Worm (Caenorhabditis elegans) whole organism, young adult: Measurements from ENCODE around the gene dpy-10.

Source experiments
- F22D6.2 ChIP-seq: sonication (generic microtip); optimal IDR thresholded peaks from 2 replicates; lab custom pipeline; 2016; ENCODE audit warnings: mild to moderate bottlenecking, missing genetic modification characterization, missing compliant biosample characterization
- Y95B8A.8 ChIP-seq: fragments of 200-800 bp; sonication (Bioruptor generic); IDR thresholded peaks from 2 replicates; pipeline ENCODE4 v1.3.6; 2022; ENCODE audit warnings: missing genetic modification reagents, missing genetic modification characterization, missing compliant biosample characterization
- ama-1 ChIP-seq, 3 experiments: fragments of 150-350 bp in 1 of 3; sonication (generic microtip) in 2 of 3; optimal IDR thresholded peaks; 2 replicates each; lab custom pipeline; 2014 to 2018; ENCODE audit warnings: missing biosample characterization in 2 of 3, missing genetic modification characterization in 2 of 3, missing genetic modification reagents in 2 of 3
- athp-1 ChIP-seq: sonication (generic microtip); optimal IDR thresholded peaks from 2 replicates; lab custom pipeline; 2017; ENCODE audit warnings: mild to moderate bottlenecking, missing genetic modification characterization, missing compliant biosample characterization
- egrh-3 ChIP-seq: fragments of 200-800 bp; sonication (Bioruptor generic); IDR thresholded peaks from 2 replicates; pipeline ENCODE4 v1.3.6; 2022; ENCODE audit warnings: missing genetic modification reagents, missing genetic modification characterization, missing compliant biosample characterization
- hmg-1.2 ChIP-seq: fragments of 200-800 bp; sonication (Bioruptor generic); IDR thresholded peaks from 2 replicates; pipeline ENCODE4 v1.3.6; 2022; ENCODE audit warnings: missing genetic modification reagents, missing genetic modification characterization, missing compliant biosample characterization
- repo-1 ChIP-seq: sonication (generic microtip); optimal IDR thresholded peaks from 2 replicates; lab custom pipeline; 2017; ENCODE audit warnings: mild to moderate bottlenecking, missing genetic modification characterization, missing compliant biosample characterization
- snpc-1.3 ChIP-seq: sonication (generic microtip); optimal IDR thresholded peaks from 2 replicates; lab custom pipeline; 2017; ENCODE audit warnings: missing genetic modification characterization, mild to moderate bottlenecking, missing compliant biosample characterization, antibody characterized with exemption, moderate library complexity, missing genotype, missing genetic modification reagents; ENCODE audit not compliant: insufficient read depth
- snpc-3.4 ChIP-seq: sonication (generic microtip); optimal IDR thresholded peaks from 2 replicates; lab custom pipeline; 2017; ENCODE audit warnings: missing genetic modification characterization, mild to moderate bottlenecking, missing compliant biosample characterization, antibody characterized with exemption, moderate library complexity, missing genotype, missing genetic modification reagents

ce11 chrII:6742614-6743013 lies 30.6 kb upstream of the dpy-10 start, which contains the start of gene F41G3.6:
- TF ChIP-seq hmg-1.2 (GFP tag; lab: Robert Waterston, UW) (no peak), snpc-1.3 (tag; lab: Kevin White, UChicago) (no peak), repo-1 (tag; lab: Kevin White, UChicago) (no peak), athp-1 (tag; lab: Kevin White, UChicago) (no peak), F22D6.2 (tag; lab: Kevin White, UChicago) (no peak), ama-1 (optimal IDR thresholded peaks at IDR 0.05; lab: Kevin White, UChicago) (no peak), ama-1 (GFP tag; optimal IDR thresholded peaks at IDR 0.05; lab: Kevin White, UChicago) (no peak), Y95B8A.8 (GFP tag; lab: Robert Waterston, UW) (no peak), snpc-3.4 (no peak), egrh-3 (GFP tag; lab: Robert Waterston, UW) (no peak)
